Worm (Caenorhabditis elegans): ENCODE measurements around the gene pals-21.

pals-21 gene

DNA sequence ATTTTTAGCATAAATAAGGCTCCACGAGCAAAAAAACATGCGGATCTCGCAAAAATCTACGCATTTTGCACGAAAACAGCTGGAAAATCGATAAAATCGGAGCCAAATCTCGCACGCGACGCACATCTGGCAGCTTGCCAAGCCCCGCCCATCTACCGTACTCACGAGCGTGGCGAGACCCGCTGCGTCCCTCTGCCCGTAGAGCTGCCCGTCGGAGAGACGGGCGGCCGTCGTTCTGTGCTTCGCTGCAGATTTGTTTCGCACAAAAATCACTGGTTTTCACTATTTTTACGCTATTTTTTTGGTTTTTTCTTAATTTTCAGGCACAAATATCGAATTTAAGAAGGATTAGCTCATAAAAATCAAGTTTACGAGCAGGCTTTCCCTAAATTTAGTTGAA is 38.3 kb upstream of the pals-21 start:
- TF ChIP-seq ztf-23 (GFP tag; IDR thresholded peaks at IDR 0.05) (0 out of 2 replicates have a peak, but pooled peaks have one; percentile 39), T22C8.4 (GFP tag; IDR thresholded peaks at IDR 0.05) (peak; percentile 58), klf-2 (GFP tag; conservative IDR thresholded peaks at IDR 0.05) (no peak), ztf-29 (GFP tag; IDR thresholded peaks at IDR 0.05) (0 out of 2 replicates have a peak, but pooled peaks have one; percentile 18), tab-1 (GFP tag; IDR thresholded peaks at IDR 0.05) (no peak), flt-1 (GFP tag; IDR thresholded peaks at IDR 0.05) (peak; percentile 76; the same call in 1 of the 2 replicates), med-1 (GFP tag; optimal IDR thresholded peaks at IDR 0.05; ENCODE audit: insufficient read depth) (peak; percentile 21), cog-1 (tag; optimal IDR thresholded peaks at IDR 0.05) (peak; percentile 45)

DNA sequence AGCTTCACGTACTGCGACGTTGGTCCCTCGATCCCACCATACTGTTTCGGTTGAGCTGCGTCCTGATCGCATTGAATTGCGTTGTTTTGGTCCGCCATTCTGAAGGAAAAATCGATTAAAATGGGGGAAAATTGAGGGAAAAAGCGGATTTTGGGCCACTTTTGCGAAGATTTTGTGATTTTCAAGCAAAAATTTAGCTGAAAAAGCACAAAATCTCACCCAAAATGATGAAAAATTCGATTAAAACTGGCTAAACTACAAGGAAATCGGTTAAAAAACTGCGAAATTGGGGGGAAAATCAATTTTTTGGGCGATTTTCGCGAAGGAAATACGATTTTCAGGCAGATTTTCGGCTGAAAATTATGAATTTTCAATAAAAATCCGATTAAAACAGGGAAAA is 36.7 kb upstream of the pals-21 start, which contains the start of gene elc-1:
Gene elc-1 (minus strand): TSS at position 101 of the 400 bp plus-strand sequence.
- TF ChIP-seq flt-1 (GFP tag; IDR thresholded peaks at IDR 0.05) (no peak), tab-1 (GFP tag; IDR thresholded peaks at IDR 0.05) (no peak), T22C8.4 (GFP tag; IDR thresholded peaks at IDR 0.05) (no peak), ztf-23 (GFP tag; IDR thresholded peaks at IDR 0.05) (no peak), ref-1 (GFP tag; conservative IDR thresholded peaks at IDR 0.05) (no peak), med-1 (GFP tag; optimal IDR thresholded peaks at IDR 0.05; ENCODE audit: insufficient read depth) (no peak), klf-2 (GFP tag; conservative IDR thresholded peaks at IDR 0.05) (no peak), ztf-29 (GFP tag; IDR thresholded peaks at IDR 0.05) (no peak), cog-1 (tag; optimal IDR thresholded peaks at IDR 0.05) (no peak)

DNA sequence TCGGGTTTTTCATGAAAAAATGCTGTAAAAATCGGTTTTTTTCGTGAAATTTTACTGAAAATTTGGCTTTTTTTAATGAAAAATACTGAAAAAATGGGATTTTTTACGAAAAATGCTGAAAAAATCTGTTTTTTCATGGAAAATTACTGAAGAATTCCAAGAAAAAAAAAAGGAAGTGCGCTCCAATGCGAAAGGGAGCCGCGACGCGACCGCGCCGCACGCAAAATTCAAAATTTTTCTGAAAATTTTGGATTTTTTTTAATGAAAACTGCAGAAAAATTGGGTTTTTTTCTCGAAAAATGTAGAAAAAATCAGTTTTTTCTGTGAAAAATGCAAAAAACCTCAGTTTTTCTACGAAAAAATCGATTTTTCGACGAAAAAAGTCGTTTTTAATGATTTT is 36.1 kb upstream of the pals-21 start:
- TF ChIP-seq ztf-29 (GFP tag; IDR thresholded peaks at IDR 0.05) = no peak
- TF ChIP-seq T22C8.4 (GFP tag; IDR thresholded peaks at IDR 0.05) = no peak
- no peak for TF ChIP-seq med-1 (GFP tag; optimal IDR thresholded peaks at IDR 0.05; ENCODE audit: insufficient read depth)
- no peak for TF ChIP-seq flt-1 (GFP tag; IDR thresholded peaks at IDR 0.05)
- no peak for TF ChIP-seq ztf-23 (GFP tag; IDR thresholded peaks at IDR 0.05)
- TF ChIP-seq ref-1 (GFP tag; conservative IDR thresholded peaks at IDR 0.05) = no peak
- TF ChIP-seq tab-1 (GFP tag; IDR thresholded peaks at IDR 0.05) = no peak
- TF ChIP-seq klf-2 (GFP tag; conservative IDR thresholded peaks at IDR 0.05) = no peak
- no peak for TF ChIP-seq cog-1 (tag; optimal IDR thresholded peaks at IDR 0.05)

DNA sequence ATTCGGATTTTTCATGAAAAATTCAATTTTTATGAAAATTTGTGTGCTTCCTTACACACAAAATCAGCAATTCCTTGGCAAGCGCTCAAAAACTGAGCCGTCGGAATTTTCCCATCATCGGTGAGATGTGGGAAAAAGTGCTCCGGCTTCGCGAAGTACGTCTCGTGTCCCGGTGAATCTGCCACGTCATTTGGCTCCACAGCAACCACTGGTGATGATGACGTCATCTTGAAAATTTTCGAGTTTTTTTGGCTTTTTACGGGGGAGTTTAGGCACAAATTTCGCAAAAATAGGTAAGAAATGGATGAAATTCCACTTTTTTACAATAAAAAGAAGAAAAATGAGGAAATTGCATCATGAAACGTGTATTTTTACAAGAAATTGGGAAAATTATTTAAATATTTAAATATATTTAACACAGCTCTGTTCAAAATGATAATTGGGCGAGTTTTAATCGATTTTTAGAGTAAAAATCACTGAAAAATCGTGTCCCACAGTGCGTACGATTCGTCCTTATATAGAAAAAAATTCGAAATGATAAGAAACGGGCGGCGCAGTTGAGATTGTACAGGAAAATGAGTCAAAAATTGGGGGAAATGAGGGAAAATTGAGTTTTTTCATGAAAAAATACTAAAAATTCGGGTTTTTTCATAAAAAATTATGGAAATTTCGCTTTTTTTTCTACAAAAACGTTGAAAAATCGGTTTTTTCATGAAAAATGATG is 33.6 kb upstream of the pals-21 start, which contains the start of gene Y82E9BR.14:
Gene Y82E9BR.14 (minus strand): TSS at position 227 of the 724 bp plus-strand sequence.
- TF ChIP-seq ztf-29 (GFP tag; IDR thresholded peaks at IDR 0.05) = no peak

DNA sequence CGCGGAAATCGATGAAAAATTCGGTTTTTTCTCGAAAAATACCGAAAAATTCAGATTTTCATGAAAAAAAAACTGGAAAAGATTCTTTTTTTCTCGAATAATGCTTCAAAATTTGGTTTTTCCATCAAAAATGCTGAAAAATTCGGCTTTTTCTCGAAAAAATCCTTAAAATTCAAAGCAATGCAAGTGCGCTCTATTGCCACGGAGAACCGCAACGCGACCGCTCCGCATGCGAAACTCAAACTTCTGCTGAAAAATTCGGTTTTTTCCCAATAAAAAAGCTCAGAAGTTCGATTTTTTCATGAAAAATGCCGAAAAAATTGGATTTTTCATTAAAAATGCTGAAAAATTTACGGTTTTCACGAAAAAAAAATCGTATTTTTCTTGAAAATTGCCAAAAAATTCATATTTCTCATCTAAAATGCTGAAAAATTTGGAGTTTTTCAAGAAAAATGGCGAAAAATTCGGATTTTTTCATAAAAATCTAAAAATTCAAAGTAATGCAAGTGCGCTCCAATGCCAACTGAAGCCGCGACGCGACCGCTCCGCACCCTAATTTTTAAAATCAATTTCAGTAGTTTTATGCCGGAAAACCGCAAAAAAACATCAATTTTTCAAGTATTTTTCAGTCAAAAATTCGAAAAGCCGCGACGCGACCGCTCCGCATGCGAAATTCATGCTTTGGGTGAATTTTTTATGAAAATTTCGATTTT is 32.8 kb upstream of the pals-21 start:
- no peak for TF ChIP-seq flt-1 (GFP tag; IDR thresholded peaks at IDR 0.05)
- no peak for TF ChIP-seq klf-2 (GFP tag; conservative IDR thresholded peaks at IDR 0.05)
- no peak for TF ChIP-seq ref-1 (GFP tag; conservative IDR thresholded peaks at IDR 0.05)
- no peak for TF ChIP-seq cog-1 (tag; optimal IDR thresholded peaks at IDR 0.05)
- no peak for TF ChIP-seq ztf-23 (GFP tag; IDR thresholded peaks at IDR 0.05)
- TF ChIP-seq ztf-29 (GFP tag; IDR thresholded peaks at IDR 0.05) = no peak
- no peak for TF ChIP-seq med-1 (GFP tag; optimal IDR thresholded peaks at IDR 0.05; ENCODE audit: insufficient read depth)
- no peak for TF ChIP-seq T22C8.4 (GFP tag; IDR thresholded peaks at IDR 0.05)
- no peak for TF ChIP-seq tab-1 (GFP tag; IDR thresholded peaks at IDR 0.05)

DNA sequence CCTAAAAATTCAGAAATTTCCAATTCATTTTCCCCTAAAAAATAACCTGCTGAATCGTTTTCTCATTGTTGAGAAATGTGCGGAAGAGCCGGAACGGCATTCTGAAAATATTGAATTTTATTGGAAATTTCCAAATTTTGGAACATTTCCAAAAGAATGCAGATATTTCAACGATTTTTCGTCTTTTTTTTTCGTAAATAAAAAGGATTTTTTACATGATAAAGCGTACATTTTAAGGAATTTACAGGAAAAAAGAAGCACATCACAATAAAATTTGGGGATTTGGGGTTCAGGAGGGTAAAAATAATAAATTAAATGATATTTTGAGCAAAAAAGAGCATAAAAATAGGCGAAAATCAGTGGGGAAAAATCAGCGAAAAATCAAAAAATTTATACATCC is 28.7 kb upstream of the pals-21 start, which contains the start of gene Y82E9BR.22:
Gene Y82E9BR.22 (minus strand): TSS at position 101 of the 400 bp plus-strand sequence.
- TF ChIP-seq ztf-29 (GFP tag; IDR thresholded peaks at IDR 0.05) (no peak), flt-1 (GFP tag; IDR thresholded peaks at IDR 0.05) (no peak), cog-1 (tag; optimal IDR thresholded peaks at IDR 0.05) (no peak), ztf-23 (GFP tag; IDR thresholded peaks at IDR 0.05) (no peak)

DNA sequence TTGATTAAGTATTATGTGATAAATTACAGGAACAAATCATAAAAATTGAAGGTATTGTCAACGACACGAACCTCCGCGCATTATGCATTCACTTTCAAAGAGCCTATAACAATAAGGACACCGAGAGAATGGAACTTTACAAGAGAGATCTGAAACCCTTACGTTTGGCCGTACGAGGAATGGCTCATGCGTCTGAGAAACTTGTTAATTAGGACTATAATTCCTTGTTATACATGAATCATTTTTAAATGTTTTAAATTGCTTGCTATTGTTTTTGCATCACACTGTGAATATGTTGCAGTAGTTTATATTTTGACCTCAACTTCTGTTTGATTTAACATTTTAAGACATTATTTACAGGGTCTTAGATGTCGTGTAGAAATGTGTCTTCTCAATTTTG is 22.7 kb upstream of the pals-21 start, which contains the start of gene pals-18:
Gene pals-18 (plus strand): TSS at position 301 of the 400 bp plus-strand sequence.
- TF ChIP-seq tab-1 (GFP tag; IDR thresholded peaks at IDR 0.05) (no peak), flt-1 (GFP tag; IDR thresholded peaks at IDR 0.05) (no peak), cog-1 (tag; optimal IDR thresholded peaks at IDR 0.05) (no peak)

DNA sequence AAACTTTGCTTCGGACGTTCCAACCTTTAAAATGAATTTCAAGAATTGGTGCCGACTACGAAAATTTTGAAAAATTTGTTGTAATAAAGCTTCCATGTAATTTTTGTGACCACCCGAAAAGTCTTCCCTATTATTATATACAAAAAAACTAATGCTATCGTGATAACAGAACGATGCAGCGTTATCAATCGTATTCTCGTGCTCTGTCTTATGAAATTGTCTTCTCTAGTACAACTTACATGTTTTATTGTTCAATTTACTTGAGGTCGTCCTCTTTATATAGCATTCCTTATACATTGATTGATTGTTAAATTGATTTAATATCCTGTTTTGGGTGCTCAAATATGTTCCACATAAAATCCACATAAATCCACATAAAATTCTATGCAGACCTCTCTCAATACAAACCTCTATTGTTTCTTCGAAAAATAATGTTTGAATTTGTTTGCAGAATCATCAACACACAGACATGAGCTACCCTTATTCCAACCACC is 21.1 kb upstream of the pals-21 start, which contains the start of gene pals-19:
Gene pals-19 (plus strand): TSS at position 444 of the 494 bp plus-strand sequence.
- TF ChIP-seq ref-1 (GFP tag; conservative IDR thresholded peaks at IDR 0.05) = no peak
- no peak for TF ChIP-seq med-1 (GFP tag; optimal IDR thresholded peaks at IDR 0.05; ENCODE audit: insufficient read depth)
- TF ChIP-seq tab-1 (GFP tag; IDR thresholded peaks at IDR 0.05) = no peak
- no peak for TF ChIP-seq T22C8.4 (GFP tag; IDR thresholded peaks at IDR 0.05)
- no peak for TF ChIP-seq ztf-23 (GFP tag; IDR thresholded peaks at IDR 0.05)
- no peak for TF ChIP-seq klf-2 (GFP tag; conservative IDR thresholded peaks at IDR 0.05)
- TF ChIP-seq flt-1 (GFP tag; IDR thresholded peaks at IDR 0.05) = no peak
- no peak for TF ChIP-seq cog-1 (tag; optimal IDR thresholded peaks at IDR 0.05)
- no peak for TF ChIP-seq ztf-29 (GFP tag; IDR thresholded peaks at IDR 0.05)

DNA sequence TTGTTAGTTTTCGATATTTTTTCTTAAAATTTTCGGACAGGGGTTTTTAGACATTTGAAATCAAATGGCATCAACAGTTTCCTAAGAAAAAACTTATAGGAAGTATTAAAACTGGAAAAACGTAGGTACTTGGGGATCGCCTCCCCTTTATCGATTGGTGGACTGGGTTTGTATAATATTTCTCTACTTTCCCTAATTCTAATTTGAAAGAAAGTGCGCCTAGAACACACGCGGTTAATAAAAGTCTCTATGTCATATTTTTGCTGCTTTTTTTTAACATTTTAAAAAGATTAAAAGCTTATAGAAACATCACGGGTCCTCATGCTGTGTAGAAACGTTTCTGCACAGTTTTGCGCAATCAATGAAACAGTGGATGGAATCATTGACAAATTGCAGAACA is 19.2 kb upstream of the pals-21 start, which contains the start of gene pals-16:
Gene pals-16 (plus strand): TSS at position 301 of the 400 bp plus-strand sequence.
- TF ChIP-seq flt-1 (GFP tag; IDR thresholded peaks at IDR 0.05) = no peak
- no peak for TF ChIP-seq klf-2 (GFP tag; conservative IDR thresholded peaks at IDR 0.05)
- TF ChIP-seq cog-1 (tag; optimal IDR thresholded peaks at IDR 0.05) = no peak
- TF ChIP-seq ztf-23 (GFP tag; IDR thresholded peaks at IDR 0.05) = no peak
- no peak for TF ChIP-seq med-1 (GFP tag; optimal IDR thresholded peaks at IDR 0.05; ENCODE audit: insufficient read depth)
- TF ChIP-seq ztf-29 (GFP tag; IDR thresholded peaks at IDR 0.05) = no peak
- TF ChIP-seq T22C8.4 (GFP tag; IDR thresholded peaks at IDR 0.05) = no peak
- no peak for TF ChIP-seq ref-1 (GFP tag; conservative IDR thresholded peaks at IDR 0.05)
- TF ChIP-seq tab-1 (GFP tag; IDR thresholded peaks at IDR 0.05) = no peak
